Fruit fly (Drosophila melanogaster) whole organism, embryonic: Measurements from ENCODE around the gene oxt.

Experiments used
- Aef1 ChIP-seq: fragments of 200-800 bp; sonication (Bioruptor generic); IDR thresholded peaks from 3 replicates; pipeline ENCODE4 v1.3.6; 2022; ENCODE audit warnings: missing biosample characterization, missing genetic modification characterization
- Antp ChIP-seq: fragments of 200-800 bp; sonication (Bioruptor generic); optimal IDR thresholded peaks from 3 replicates; lab custom pipeline; 2016; ENCODE audit warnings: missing biosample characterization, missing genetic modification characterization
- Atf-2 ChIP-seq: fragments of 200-800 bp; sonication (Bioruptor generic); optimal IDR thresholded peaks from 2 replicates; lab custom pipeline; 2016; ENCODE audit warnings: missing biosample characterization, missing genetic modification characterization
- BEAF-32 ChIP-seq: fragments of 200-800 bp; sonication (Bioruptor generic); optimal IDR thresholded peaks from 3 replicates; lab custom pipeline; 2017; ENCODE audit warnings: missing biosample characterization, missing genetic modification characterization, mild to moderate bottlenecking, moderate library complexity, missing genetic modification reagents
- CG10147 ChIP-seq: fragments of 200-800 bp; sonication (Bioruptor generic); optimal IDR thresholded peaks from 2 replicates; lab custom pipeline; 2019; ENCODE audit warnings: missing biosample characterization, mild to moderate bottlenecking, missing genetic modification characterization, moderate library complexity
- CG11560 ChIP-seq: fragments of 200-800 bp; sonication (Bioruptor generic); IDR thresholded peaks from 3 replicates; pipeline ENCODE4 v1.3.6; 2022; ENCODE audit warnings: missing biosample characterization, missing genetic modification characterization
- CG14710 ChIP-seq: fragments of 200-800 bp; sonication (Bioruptor generic); optimal IDR thresholded peaks from 3 replicates; lab custom pipeline; 2019; ENCODE audit warnings: missing biosample characterization, mild to moderate bottlenecking, missing genetic modification characterization, moderate library complexity
- CG15011 ChIP-seq: fragments of 200-800 bp; sonication (Bioruptor generic); optimal IDR thresholded peaks from 3 replicates; lab custom pipeline; 2018; ENCODE audit warnings: missing biosample characterization, mild to moderate bottlenecking, missing genetic modification characterization
- CG1529 ChIP-seq: fragments of 200-800 bp; sonication (Bioruptor generic); optimal IDR thresholded peaks from 3 replicates; lab custom pipeline; 2018; ENCODE audit warnings: missing biosample characterization, missing genetic modification characterization
- CG17361 ChIP-seq: fragments of 200-800 bp; sonication (Bioruptor generic); IDR thresholded peaks from 3 replicates; pipeline ENCODE4 v1.3.6; 2022; ENCODE audit warnings: missing biosample characterization, missing genetic modification characterization
- CG17568 ChIP-seq: fragments of 200-800 bp; sonication (Bioruptor generic); optimal IDR thresholded peaks from 2 replicates; lab custom pipeline; 2018; ENCODE audit warnings: missing biosample characterization, mild to moderate bottlenecking, missing genetic modification characterization, moderate library complexity
- CG17912 ChIP-seq: fragments of 200-800 bp; sonication (Bioruptor generic); optimal IDR thresholded peaks from 2 replicates; lab custom pipeline; 2018; ENCODE audit warnings: missing biosample characterization, mild to moderate bottlenecking, missing genetic modification characterization
- CG18262 ChIP-seq: fragments of 200-800 bp; optimal IDR thresholded peaks from 3 replicates; lab custom pipeline; 2019; ENCODE audit warnings: missing biosample characterization, mild to moderate bottlenecking, missing genetic modification characterization, moderate library complexity
- CG2116 ChIP-seq: fragments of 200-800 bp; sonication (Bioruptor generic); optimal IDR thresholded peaks from 3 replicates; lab custom pipeline; 2018; ENCODE audit warnings: missing biosample characterization, mild to moderate bottlenecking, missing genetic modification characterization
- CG5180 ChIP-seq: fragments of 200-800 bp; sonication (Bioruptor generic); optimal IDR thresholded peaks from 3 replicates; lab custom pipeline; 2017; ENCODE audit warnings: missing biosample characterization, missing genetic modification characterization, mild to moderate bottlenecking, moderate library complexity, missing genetic modification reagents
- CG9727 ChIP-seq: fragments of 200-800 bp; sonication (Bioruptor generic); optimal IDR thresholded peaks from 3 replicates; lab custom pipeline; 2017; ENCODE audit warnings: missing biosample characterization, mild to moderate bottlenecking, missing genetic modification characterization
- CTCF ChIP-seq: fragments of 200-800 bp; sonication (Bioruptor generic); optimal IDR thresholded peaks from 2 replicates; lab custom pipeline; 2017; ENCODE audit warnings: missing biosample characterization, mild to moderate bottlenecking, missing genetic modification characterization, moderate library complexity
- Dad ChIP-seq: fragments of 200-800 bp; sonication (Bioruptor generic); optimal IDR thresholded peaks from 3 replicates; lab custom pipeline; 2016; ENCODE audit warnings: missing biosample characterization, missing genetic modification characterization
- Dll ChIP-seq: fragments of 200-800 bp; sonication (Bioruptor generic); IDR thresholded peaks from 4 replicates; pipeline ENCODE4 v1.3.6; 2022; ENCODE audit warnings: missing biosample characterization, missing genetic modification characterization; ENCODE audit not compliant: partially characterized antibody
- Doc3 ChIP-seq: fragments of 200-800 bp; sonication (Bioruptor generic); IDR thresholded peaks from 3 replicates; pipeline ENCODE4 v1.3.6; 2022; ENCODE audit warnings: missing biosample characterization, missing genetic modification characterization; ENCODE audit not compliant: partially characterized antibody
- E2f1 ChIP-seq: fragments of 200-800 bp; sonication (Bioruptor generic); IDR thresholded peaks from 2 replicates; pipeline ENCODE4 v1.3.6; 2022; ENCODE audit warnings: missing biosample characterization, missing genetic modification characterization
- Eip74EF ChIP-seq, 2 experiments: fragments of 200-800 bp in 1 of 2; fragments of >200 bp in 1 of 2; sonication (Bioruptor generic) in 1 of 2; optimal IDR thresholded peaks; 2 replicates each; lab custom pipeline; 2017 to 2019; ENCODE audit warnings: missing biosample characterization in 2 of 2, missing genetic modification characterization in 2 of 2, mild to moderate bottlenecking in 1 of 2, moderate library complexity in 1 of 2
- Ets97D ChIP-seq: fragments of 200-800 bp; sonication (Bioruptor generic); optimal IDR thresholded peaks from 3 replicates; lab custom pipeline; 2016; ENCODE audit warnings: missing biosample characterization, missing genetic modification characterization
- Hmx ChIP-seq: fragments of 200-800 bp; sonication (Bioruptor generic); optimal IDR thresholded peaks from 2 replicates; lab custom pipeline; 2016; ENCODE audit warnings: missing biosample characterization, missing genetic modification characterization
- MESR4 ChIP-seq: fragments of 200-800 bp; sonication (Bioruptor generic); optimal IDR thresholded peaks from 2 replicates; lab custom pipeline; 2018; ENCODE audit warnings: missing biosample characterization, mild to moderate bottlenecking, missing genetic modification characterization, moderate library complexity
- NK7.1 ChIP-seq: fragments of 200-800 bp; sonication (Bioruptor generic); optimal IDR thresholded peaks from 3 replicates; lab custom pipeline; 2016; ENCODE audit warnings: missing biosample characterization, missing genetic modification characterization
- Nf-YA ChIP-seq: fragments of 200-800 bp; sonication (Bioruptor generic); IDR thresholded peaks from 2 replicates; pipeline ENCODE4 v1.3.6; 2022; ENCODE audit warnings: missing biosample characterization, missing genetic modification characterization
- Oli ChIP-seq: fragments of 200-800 bp; sonication (Bioruptor generic); optimal IDR thresholded peaks from 2 replicates; lab custom pipeline; 2018; ENCODE audit warnings: missing biosample characterization, mild to moderate bottlenecking, missing genetic modification characterization, moderate library complexity
- Pdp1 ChIP-seq, 2 experiments: fragments of 200-800 bp; sonication (Bioruptor generic); optimal IDR thresholded peaks; 3 replicates each; lab custom pipeline; 2016; ENCODE audit warnings: missing biosample characterization in 2 of 2, missing genetic modification characterization in 2 of 2, mild to moderate bottlenecking in 1 of 2, moderate library complexity in 1 of 2
- Sox102F ChIP-seq: fragments of 200-800 bp; sonication (Bioruptor generic); optimal IDR thresholded peaks from 2 replicates; lab custom pipeline; 2018; ENCODE audit warnings: missing biosample characterization, mild to moderate bottlenecking, missing genetic modification characterization, moderate library complexity
- cato ChIP-seq: fragments of 200-800 bp; sonication (Bioruptor generic); optimal IDR thresholded peaks from 2 replicates; lab custom pipeline; 2016; ENCODE audit warnings: missing biosample characterization, missing genetic modification characterization, borderline replicate concordance
- chinmo ChIP-seq: fragments of 200-800 bp; sonication (Bioruptor generic); IDR thresholded peaks from 4 replicates; pipeline ENCODE4 v1.3.6; 2022; ENCODE audit warnings: missing biosample characterization, missing genetic modification characterization; ENCODE audit not compliant: partially characterized antibody
- ftz-f1 ChIP-seq: fragments of 200-800 bp; sonication (Bioruptor generic); optimal IDR thresholded peaks from 2 replicates; lab custom pipeline; 2016; ENCODE audit warnings: missing biosample characterization, missing genetic modification characterization
- gce ChIP-seq: fragments of 200-800 bp; sonication (Bioruptor generic); IDR thresholded peaks from 3 replicates; pipeline ENCODE4 v1.3.6; 2022; ENCODE audit warnings: missing biosample characterization, missing genetic modification characterization
- gcm2 ChIP-seq: fragments of 200-800 bp; sonication (Bioruptor generic); optimal IDR thresholded peaks from 2 replicates; lab custom pipeline; 2016; ENCODE audit warnings: missing biosample characterization, missing genetic modification characterization
- nau ChIP-seq: fragments of 200-800 bp; sonication (Bioruptor generic); optimal IDR thresholded peaks from 3 replicates; lab custom pipeline; 2017; ENCODE audit warnings: missing biosample characterization, mild to moderate bottlenecking, missing genetic modification characterization, missing genetic modification reagents
- pan ChIP-seq, 4 experiments: fragments of >200 bp in 3 of 4; fragments of 200-800 bp in 1 of 4; sonication (Bioruptor generic) in 1 of 4; optimal IDR thresholded peaks in 3 of 4; IDR thresholded peaks in 1 of 4; 2 replicates each; pipeline versions ENCODE4 v1.3.6 to Lab custom; 2017 to 2022; ENCODE audit warnings: missing biosample characterization in 2 of 4, missing genetic modification characterization in 2 of 4, mixed read lengths in 1 of 4
- psq ChIP-seq: fragments of 200-800 bp; sonication (Bioruptor generic); optimal IDR thresholded peaks from 2 replicates; lab custom pipeline; 2017; ENCODE audit warnings: missing biosample characterization, missing genetic modification characterization
- schlank ChIP-seq: fragments of 200-800 bp; sonication (Bioruptor generic); optimal IDR thresholded peaks from 2 replicates; lab custom pipeline; 2018; ENCODE audit warnings: missing biosample characterization, mild to moderate bottlenecking, missing genetic modification characterization
- sd ChIP-seq: fragments of 200-800 bp; sonication (Bioruptor generic); optimal IDR thresholded peaks from 3 replicates; lab custom pipeline; 2018; ENCODE audit warnings: missing biosample characterization, mild to moderate bottlenecking, missing genetic modification characterization, moderate library complexity
- sima ChIP-seq: fragments of 200-800 bp; sonication (Bioruptor generic); optimal IDR thresholded peaks from 2 replicates; lab custom pipeline; 2016; ENCODE audit warnings: missing biosample characterization, missing genetic modification characterization
- slbo ChIP-seq: fragments of 200-800 bp; sonication (Bioruptor generic); IDR thresholded peaks from 2 replicates; pipeline ENCODE4 v1.3.6; 2022; ENCODE audit warnings: missing biosample characterization, missing genetic modification characterization
- sqz ChIP-seq: fragments of 200-800 bp; sonication (Bioruptor generic); optimal IDR thresholded peaks from 3 replicates; lab custom pipeline; 2018; ENCODE audit warnings: missing biosample characterization, mild to moderate bottlenecking, missing genetic modification characterization
- tll ChIP-seq, 2 experiments: fragments of 200-800 bp in 1 of 2; fragments of >200 bp in 1 of 2; sonication (Bioruptor generic) in 1 of 2; optimal IDR thresholded peaks; 2 replicates each; lab custom pipeline; 2017 to 2019; ENCODE audit warnings: missing biosample characterization in 2 of 2, missing genetic modification characterization in 2 of 2, mild to moderate bottlenecking in 1 of 2, moderate library complexity in 1 of 2
- trh ChIP-seq: fragments of 200-800 bp; sonication (Bioruptor generic); optimal IDR thresholded peaks from 2 replicates; lab custom pipeline; 2016; ENCODE audit warnings: missing biosample characterization, missing genetic modification characterization
- tup ChIP-seq: fragments of 200-800 bp; sonication (Bioruptor generic); optimal IDR thresholded peaks from 2 replicates; lab custom pipeline; 2016; ENCODE audit warnings: missing biosample characterization, mild to moderate bottlenecking, missing genetic modification characterization, moderate library complexity
- unc-4 ChIP-seq: fragments of 200-800 bp; sonication (Bioruptor generic); IDR thresholded peaks from 2 replicates; pipeline ENCODE4 v1.3.6; 2022; ENCODE audit warnings: missing biosample characterization, missing genetic modification characterization; ENCODE audit not compliant: partially characterized antibody
- unpg ChIP-seq: fragments of 200-800 bp; sonication (Bioruptor generic); optimal IDR thresholded peaks from 3 replicates; lab custom pipeline; 2018; ENCODE audit warnings: missing biosample characterization, mild to moderate bottlenecking, missing genetic modification characterization, moderate library complexity

The oxt gene

DNA sequence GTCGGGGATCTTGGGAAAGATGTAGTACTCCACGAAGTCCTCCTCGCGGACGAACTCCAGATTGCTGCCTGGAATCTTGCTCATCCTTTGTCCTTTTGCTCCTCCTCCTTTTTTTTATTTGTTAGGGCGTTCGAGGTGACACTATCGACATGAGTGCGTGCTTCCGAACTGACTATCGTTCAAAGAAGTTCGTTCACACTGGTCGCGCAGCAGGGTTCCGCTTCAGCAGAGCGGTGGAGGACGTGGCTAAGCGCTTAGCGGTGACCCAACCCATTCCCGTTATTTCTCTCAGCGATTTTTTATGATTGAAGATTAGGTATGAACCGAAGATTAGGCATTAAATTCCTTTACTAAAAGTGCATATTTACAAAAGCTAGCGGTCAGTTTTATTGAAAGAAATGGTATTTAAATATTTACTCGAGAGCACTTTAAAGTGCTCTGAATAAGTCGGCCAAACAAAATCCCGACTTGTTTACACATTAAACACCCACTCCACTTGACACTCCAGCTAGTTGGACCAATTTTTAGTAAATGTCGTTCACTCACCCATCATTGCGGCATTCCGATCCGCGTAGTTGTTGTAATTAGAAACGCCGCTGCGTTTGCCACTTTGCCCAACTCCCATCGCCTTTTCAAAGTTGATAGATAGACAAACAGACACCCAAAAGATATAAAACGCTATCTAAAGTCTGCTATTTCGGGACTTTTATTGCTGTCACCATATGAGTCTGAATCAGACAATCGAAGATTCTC is 3.4 kb upstream of the oxt start, which contains the start of the genes ecd and CG13806 (continued):
- TF ChIP-seq cato (GFP tag; lab: Kevin White, UChicago) (no peak), unc-4 (GFP tag; lab: Robert Waterston, UW) (peak; percentile 92), Nf-YA (GFP tag; lab: Robert Waterston, UW) (no peak), CG9727 (no peak), slbo (GFP tag; lab: Robert Waterston, UW) (peak; percentile 79), sd (no peak), chinmo (GFP tag; lab: Robert Waterston, UW) (peak; percentile 93), CG5180 (GFP tag; lab: Kevin White, UChicago) (no peak), NK7.1 (GFP tag; lab: Kevin White, UChicago) (no peak), trh (GFP tag; lab: Kevin White, UChicago) (peak; percentile 14), Dad (GFP tag; lab: Kevin White, UChicago) (peak; percentile 25), nau (GFP tag; lab: Kevin White, UChicago) (no peak), CG10147 (GFP tag; lab: Kevin White, UChicago) (no peak), Pdp1 (GFP tag; optimal IDR thresholded peaks at IDR 0.05; lab: Kevin White, UChicago) (peak in 1 of 2 experiments; percentile 3), Oli (no peak), CG14710 (peak; percentile 73), unpg (GFP tag; lab: Kevin White, UChicago) (no peak), sima (GFP tag; lab: Kevin White, UChicago) (no peak), Ets97D (peak; percentile 39), Aef1 (GFP tag; lab: Robert Waterston, UW) (no peak), gcm2 (GFP tag; lab: Kevin White, UChicago) (no peak), Dll (GFP tag; lab: Robert Waterston, UW) (peak; percentile 90), sqz (GFP tag; lab: Kevin White, UChicago) (no peak), Sox102F (no peak), gce (no peak), CG15011 (no peak), tup (GFP tag; lab: Kevin White, UChicago) (no peak), BEAF-32 (GFP tag; lab: Kevin White, UChicago) (peak; percentile 96), tll (GFP tag; optimal IDR thresholded peaks at IDR 0.05; lab: Kevin White, UChicago) (no peak), CG11560 (tag; lab: Robert Waterston, UW) (0 out of 3 replicates have a peak, but pooled peaks have one; percentile 21), Atf-2 (peak; percentile 45), CG17361 (GFP tag; lab: Robert Waterston, UW) (no peak), CG17568 (GFP tag; lab: Kevin White, UChicago) (no peak), CG1529 (GFP tag; lab: Kevin White, UChicago) (no peak), Antp (peak; percentile 40), Doc3 (peak; percentile 93), CG17912 (GFP tag; lab: Kevin White, UChicago) (no peak), CG18262 (tag; lab: Kevin White, UChicago) (no peak), Eip74EF (GFP tag; optimal IDR thresholded peaks at IDR 0.05; lab: Kevin White, UChicago) (no peak), pan (optimal IDR thresholded peaks at IDR 0.05; lab: Kevin White, UChicago) (no peak), pan (GFP tag; optimal IDR thresholded peaks at IDR 0.05 in 1 of 2, IDR thresholded peaks at IDR 0.05 in 1 of 2) (peak in 1 of 2 experiments; percentile 62), MESR4 (GFP tag; lab: Kevin White, UChicago) (peak; percentile 85), psq (peak; percentile 11), E2f1 (GFP tag; lab: Robert Waterston, UW) (no peak), ftz-f1 (GFP tag; lab: Kevin White, UChicago) (peak; percentile 40), schlank (tag; lab: Kevin White, UChicago) (no peak), CG2116 (GFP tag; lab: Kevin White, UChicago) (peak; percentile 49), CTCF (GFP tag; lab: Kevin White, UChicago) (peak; percentile 65), Hmx (GFP tag; lab: Kevin White, UChicago) (no peak)
